Fruit fly (Drosophila melanogaster) whole organism, embryonic: Measurements from ENCODE around the gene Tim17b2.

Source experiments
- Ada2b ChIP-seq: fragments of 200-800 bp; sonication (Bioruptor generic); IDR thresholded peaks from 2 replicates; pipeline ENCODE4 v1.3.6; 2022; ENCODE audit warnings: missing biosample characterization, missing genetic modification characterization
- BEAF-32 ChIP-seq: fragments of 200-800 bp; sonication (Bioruptor generic); optimal IDR thresholded peaks from 3 replicates; lab custom pipeline; 2017; ENCODE audit warnings: missing biosample characterization, missing genetic modification characterization, mild to moderate bottlenecking, moderate library complexity, missing genetic modification reagents
- CG11723 ChIP-seq: fragments of 200-800 bp; sonication (Bioruptor generic); optimal IDR thresholded peaks from 2 replicates; lab custom pipeline; 2017; ENCODE audit warnings: missing biosample characterization, mild to moderate bottlenecking, missing genetic modification characterization
- CG17328 ChIP-seq: fragments of 200-800 bp; sonication (Bioruptor generic); IDR thresholded peaks from 2 replicates; pipeline ENCODE4 v1.3.6; 2022; ENCODE audit warnings: missing biosample characterization, missing genetic modification characterization
- CG18262 ChIP-seq: fragments of 200-800 bp; optimal IDR thresholded peaks from 3 replicates; lab custom pipeline; 2019; ENCODE audit warnings: missing biosample characterization, mild to moderate bottlenecking, missing genetic modification characterization, moderate library complexity
- CG30431 ChIP-seq: fragments of 200-800 bp; sonication (Bioruptor generic); optimal IDR thresholded peaks from 2 replicates; lab custom pipeline; 2017; ENCODE audit warnings: missing biosample characterization, missing genetic modification characterization
- CG43689 ChIP-seq: fragments of 200-800 bp; sonication (Bioruptor generic); IDR thresholded peaks from 2 replicates; pipeline ENCODE4 v1.3.6; 2022; ENCODE audit warnings: missing biosample characterization, missing genetic modification characterization
- CG4424 ChIP-seq: fragments of 200-800 bp; sonication (Bioruptor generic); optimal IDR thresholded peaks from 3 replicates; lab custom pipeline; 2016; ENCODE audit warnings: missing biosample characterization, missing genetic modification characterization
- CG5180 ChIP-seq: fragments of 200-800 bp; sonication (Bioruptor generic); optimal IDR thresholded peaks from 3 replicates; lab custom pipeline; 2017; ENCODE audit warnings: missing biosample characterization, missing genetic modification characterization, mild to moderate bottlenecking, moderate library complexity, missing genetic modification reagents
- CG6813 ChIP-seq: fragments of 200-800 bp; sonication (Bioruptor generic); optimal IDR thresholded peaks from 2 replicates; lab custom pipeline; 2017; ENCODE audit warnings: missing biosample characterization, missing genetic modification characterization, mild to moderate bottlenecking, moderate library complexity, missing genetic modification reagents
- CG7963 ChIP-seq: fragments of 200-800 bp; sonication (Bioruptor generic); IDR thresholded peaks from 3 replicates; pipeline ENCODE4 v1.3.6; 2022; ENCODE audit warnings: missing biosample characterization, missing genetic modification characterization; ENCODE audit not compliant: partially characterized antibody
- CG8359 ChIP-seq: fragments of 200-800 bp; sonication (Bioruptor generic); optimal IDR thresholded peaks from 2 replicates; lab custom pipeline; 2017; ENCODE audit warnings: missing biosample characterization, mild to moderate bottlenecking, missing genetic modification characterization, borderline replicate concordance
- CG8478 ChIP-seq: fragments of >200 bp; optimal IDR thresholded peaks from 2 replicates; lab custom pipeline; 2018
- CG9932 ChIP-seq: fragments of 200-800 bp; sonication (Bioruptor generic); IDR thresholded peaks from 2 replicates; pipeline ENCODE4 v1.3.6; 2022; ENCODE audit warnings: missing biosample characterization, missing genetic modification characterization
- Deaf1 ChIP-seq: fragments of 200-800 bp; optimal IDR thresholded peaks from 3 replicates; lab custom pipeline; 2019; ENCODE audit warnings: missing biosample characterization, mild to moderate bottlenecking, missing genetic modification characterization, moderate library complexity
- H15 ChIP-seq: fragments of 200-800 bp; sonication (Bioruptor generic); IDR thresholded peaks from 3 replicates; pipeline ENCODE4 v1.3.6; 2022; ENCODE audit warnings: missing biosample characterization, missing genetic modification characterization
- HmgD ChIP-seq: fragments of 200-800 bp; sonication (Bioruptor generic); optimal IDR thresholded peaks from 3 replicates; lab custom pipeline; 2016; ENCODE audit warnings: missing biosample characterization, missing genetic modification characterization
- Hr39 ChIP-seq: fragments of >200 bp; optimal IDR thresholded peaks from 2 replicates; lab custom pipeline; 2017
- Hsf ChIP-seq: fragments of 200-800 bp; sonication (Bioruptor generic); optimal IDR thresholded peaks from 3 replicates; lab custom pipeline; 2016; ENCODE audit warnings: missing biosample characterization, missing genetic modification characterization
- Lhr ChIP-seq: fragments of 200-800 bp; sonication (Bioruptor generic); optimal IDR thresholded peaks from 3 replicates; lab custom pipeline; 2017; ENCODE audit warnings: mild to moderate bottlenecking, missing biosample characterization, missing genetic modification reagents, missing genetic modification characterization
- Mad ChIP-seq: fragments of 200-800 bp; sonication (Bioruptor generic); optimal IDR thresholded peaks from 2 replicates; lab custom pipeline; 2016; ENCODE audit warnings: missing biosample characterization, missing genetic modification characterization
- NK7.1 ChIP-seq: fragments of 200-800 bp; sonication (Bioruptor generic); optimal IDR thresholded peaks from 3 replicates; lab custom pipeline; 2016; ENCODE audit warnings: missing biosample characterization, missing genetic modification characterization
- Sox102F ChIP-seq: fragments of 200-800 bp; sonication (Bioruptor generic); optimal IDR thresholded peaks from 2 replicates; lab custom pipeline; 2018; ENCODE audit warnings: missing biosample characterization, mild to moderate bottlenecking, missing genetic modification characterization, moderate library complexity
- Sry-β ChIP-seq: fragments of 200-800 bp; sonication (Bioruptor generic); optimal IDR thresholded peaks from 2 replicates; lab custom pipeline; 2018; ENCODE audit warnings: missing biosample characterization, mild to moderate bottlenecking, missing genetic modification characterization, moderate library complexity
- Stat92E ChIP-seq, 3 experiments: fragments of >200 bp in 2 of 3; fragments of 200-800 bp in 1 of 3; sonication (Bioruptor generic) in 1 of 3; optimal IDR thresholded peaks; 2 replicates each; lab custom pipeline; 2017 to 2019; ENCODE audit warnings: missing biosample characterization in 3 of 3, missing genetic modification characterization in 3 of 3, mild to moderate bottlenecking in 1 of 3, moderate library complexity in 1 of 3
- Taf1 ChIP-seq: fragments of 200-800 bp; sonication (Bioruptor generic); IDR thresholded peaks from 2 replicates; pipeline ENCODE4 v1.3.6; 2022; ENCODE audit warnings: missing biosample characterization, missing genetic modification characterization
- ash1 ChIP-seq: fragments of 200-800 bp; sonication (Bioruptor generic); optimal IDR thresholded peaks from 2 replicates; lab custom pipeline; 2018; ENCODE audit warnings: missing biosample characterization, mild to moderate bottlenecking, missing genetic modification characterization
- cas ChIP-seq: fragments of 200-800 bp; sonication (Bioruptor generic); IDR thresholded peaks from 2 replicates; pipeline ENCODE4 v1.3.6; 2022; ENCODE audit warnings: missing biosample characterization, missing genetic modification characterization
- ci ChIP-seq: fragments of 200-800 bp; sonication (Bioruptor generic); IDR thresholded peaks from 3 replicates; pipeline ENCODE4 v1.3.6; 2022; ENCODE audit warnings: missing biosample characterization, missing genetic modification characterization
- corto ChIP-seq: fragments of 200-800 bp; sonication (Bioruptor generic); optimal IDR thresholded peaks from 2 replicates; lab custom pipeline; 2016; ENCODE audit warnings: missing biosample characterization, mild to moderate bottlenecking, missing genetic modification characterization, moderate library complexity
- crp ChIP-seq, 2 experiments: fragments of 200-800 bp; sonication (Bioruptor generic); optimal IDR thresholded peaks; 2 replicates in 1 of 2; 3 replicates in 1 of 2; lab custom pipeline; 2017; ENCODE audit warnings: missing biosample characterization in 2 of 2, missing genetic modification characterization in 2 of 2, mild to moderate bottlenecking in 1 of 2, moderate library complexity in 1 of 2
- dmrt99B ChIP-seq: fragments of 200-800 bp; sonication (Bioruptor generic); optimal IDR thresholded peaks from 2 replicates; lab custom pipeline; 2018; ENCODE audit warnings: missing biosample characterization, mild to moderate bottlenecking, missing genetic modification characterization, moderate library complexity
- eyg ChIP-seq: fragments of 200-800 bp; sonication (Bioruptor generic); optimal IDR thresholded peaks from 3 replicates; lab custom pipeline; 2016; ENCODE audit warnings: missing biosample characterization, missing genetic modification characterization
- fd64A ChIP-seq: fragments of 200-800 bp; sonication (Bioruptor generic); optimal IDR thresholded peaks from 3 replicates; lab custom pipeline; 2018; ENCODE audit warnings: missing biosample characterization, mild to moderate bottlenecking, missing genetic modification characterization
- ftz-f1 ChIP-seq: fragments of 200-800 bp; sonication (Bioruptor generic); optimal IDR thresholded peaks from 2 replicates; lab custom pipeline; 2016; ENCODE audit warnings: missing biosample characterization, missing genetic modification characterization
- gsb-n ChIP-seq: fragments of 200-800 bp; sonication (Bioruptor generic); optimal IDR thresholded peaks from 3 replicates; lab custom pipeline; 2018; ENCODE audit warnings: missing biosample characterization, mild to moderate bottlenecking, missing genetic modification characterization
- hth ChIP-seq: fragments of >200 bp; optimal IDR thresholded peaks from 2 replicates; lab custom pipeline; 2017; ENCODE audit warnings: inconsistent platforms
- insv ChIP-seq, 2 experiments: fragments of 200-800 bp; sonication (Bioruptor generic); optimal IDR thresholded peaks; 3 replicates each; lab custom pipeline; 2016 to 2018; ENCODE audit warnings: missing biosample characterization in 2 of 2, missing genetic modification characterization in 2 of 2
- jigr1 ChIP-seq: fragments of 200-800 bp; sonication (Bioruptor generic); IDR thresholded peaks from 3 replicates; pipeline ENCODE4 v1.3.6; 2022; ENCODE audit warnings: missing biosample characterization, missing genetic modification characterization
- kay ChIP-seq: fragments of 200-800 bp; sonication (Bioruptor generic); optimal IDR thresholded peaks from 2 replicates; lab custom pipeline; 2016; ENCODE audit warnings: missing biosample characterization, missing genetic modification characterization
- mam ChIP-seq: fragments of 200-800 bp; sonication (Bioruptor generic); optimal IDR thresholded peaks from 3 replicates; lab custom pipeline; 2016; ENCODE audit warnings: missing biosample characterization, missing genetic modification characterization
- run ChIP-seq: fragments of 200-800 bp; sonication (Bioruptor generic); optimal IDR thresholded peaks from 3 replicates; lab custom pipeline; 2018; ENCODE audit warnings: missing biosample characterization, mild to moderate bottlenecking, missing genetic modification characterization
- slbo ChIP-seq: fragments of 200-800 bp; sonication (Bioruptor generic); IDR thresholded peaks from 2 replicates; pipeline ENCODE4 v1.3.6; 2022; ENCODE audit warnings: missing biosample characterization, missing genetic modification characterization
- tgo ChIP-seq: fragments of 200-800 bp; sonication (Bioruptor generic); IDR thresholded peaks from 3 replicates; pipeline ENCODE4 v1.3.6; 2022; ENCODE audit warnings: missing biosample characterization, missing genetic modification characterization
- toy ChIP-seq: fragments of 200-800 bp; sonication (Bioruptor generic); IDR thresholded peaks from 2 replicates; pipeline ENCODE4 v1.3.6; 2022; ENCODE audit warnings: missing biosample characterization, missing genetic modification characterization
- ttk ChIP-seq: fragments of 200-800 bp; sonication (Bioruptor generic); IDR thresholded peaks from 2 replicates; pipeline ENCODE4 v2.1.2; 2022; ENCODE audit warnings: missing biosample characterization, missing genetic modification characterization
- zfh2 ChIP-seq: fragments of 200-800 bp; sonication (Bioruptor generic); optimal IDR thresholded peaks from 2 replicates; lab custom pipeline; 2016; ENCODE audit warnings: missing biosample characterization, missing genetic modification characterization

The Tim17b2 gene

dm6 chr2L:15496310-15496709 lies 11.8 kb downstream of the Tim17b2 start (continued):
- TF ChIP-seq BEAF-32 (GFP tag; lab: Kevin White, UChicago) (no peak), slbo (no peak), CG4424 (GFP tag; lab: Kevin White, UChicago) (peak; percentile 3), CG18262 (tag; lab: Kevin White, UChicago) (peak; percentile 28), ftz-f1 (GFP tag; lab: Kevin White, UChicago) (no peak), Sry-β (GFP tag; lab: Kevin White, UChicago) (no peak), jigr1 (GFP tag; lab: Robert Waterston, UW) (no peak)

dm6 chr2L:15498885-15499696 lies 14.6 kb downstream of the Tim17b2 start, which contains the start of gene lace:
lace (plus strand) TSS chr2L:15499127.
- TF ChIP-seq ci (GFP tag; lab: Robert Waterston, UW) (peak; percentile 98), hth (lab: Kevin White, UChicago) (no peak), ash1 (peak; percentile 58), mam (GFP tag; lab: Kevin White, UChicago) (peak; percentile 81), run (tag; lab: Kevin White, UChicago) (peak; percentile 4), CG5180 (GFP tag; lab: Kevin White, UChicago) (no peak), Ada2b (GFP tag; lab: Robert Waterston, UW) (peak; percentile 63), CG7963 (GFP tag; lab: Robert Waterston, UW) (no peak), dmrt99B (tag; lab: Kevin White, UChicago) (peak; percentile 36), ttk (peak; percentile 80), eyg (peak; percentile 73), fd64A (GFP tag; lab: Kevin White, UChicago) (peak; percentile 35), Lhr (GFP tag; lab: Kevin White, UChicago) (peak; percentile 98), corto (no peak), gsb-n (tag; lab: Kevin White, UChicago) (peak; percentile 76), CG6813 (GFP tag; lab: Kevin White, UChicago) (peak; percentile 55), H15 (GFP tag; lab: Robert Waterston, UW) (peak; percentile 84; the same call in 2 of the 3 replicates), CG9932 (GFP tag; lab: Robert Waterston, UW) (peak; percentile 82), CG43689 (GFP tag; lab: Robert Waterston, UW) (no peak), CG11723 (GFP tag; lab: Kevin White, UChicago) (peak; percentile 61), CG17328 (peak; percentile 90), Hr39 (lab: Kevin White, UChicago) (no peak), Stat92E (GFP tag; optimal IDR thresholded peaks at IDR 0.05; lab: Kevin White, UChicago) (no peak), tgo (GFP tag; lab: Robert Waterston, UW) (peak; percentile 75), kay (GFP tag; lab: Kevin White, UChicago) (no peak), CG30431 (GFP tag; lab: Kevin White, UChicago) (peak; percentile 78), HmgD (GFP tag; lab: Kevin White, UChicago) (peak; percentile 85), Deaf1 (tag; lab: Kevin White, UChicago) (peak; percentile 40), NK7.1 (peak; percentile 75), toy (peak; percentile 68; the same call in 1 of the 2 replicates), Sox102F (GFP tag; lab: Kevin White, UChicago) (peak; percentile 69), Mad (GFP tag; lab: Kevin White, UChicago) (peak; percentile 89), crp (GFP tag; optimal IDR thresholded peaks at IDR 0.05; lab: Kevin White, UChicago) (peak in 1 of 2 experiments; percentile 69), cas (GFP tag; lab: Robert Waterston, UW) (peak; percentile 72; the same call in 1 of the 2 replicates), CG8359 (GFP tag; lab: Kevin White, UChicago) (peak; percentile 44), insv (GFP tag; optimal IDR thresholded peaks at IDR 0.05; lab: Kevin White, UChicago) (peak; percentile 85 to 99), CG8478 (lab: Kevin White, UChicago) (peak; percentile 84), Taf1 (GFP tag; lab: Robert Waterston, UW) (peak; percentile 53; the same call in 1 of the 2 replicates), Hsf (peak; percentile 89), zfh2 (GFP tag; lab: Kevin White, UChicago) (peak; percentile 77)
